Fruit fly (Drosophila melanogaster) S2 (cell line): ENCODE results near the gene CG14455.

Source experiments
- CG8478 ChIP-seq: fragments of >200 bp; optimal IDR thresholded peaks from 2 replicates; lab custom pipeline; 2018
- CTCF ChIP-seq, 2 experiments: fragments of >200 bp; optimal IDR thresholded peaks; 2 replicates each; lab custom pipeline; 2018

dm6 chr3L:22680932-22681331 is 6.0 kb downstream of the CG14455 start:
- TF ChIP-seq CG8478 (lab: Kevin White, UChicago) = no peak
- TF ChIP-seq CTCF (optimal IDR thresholded peaks at IDR 0.05; lab: Kevin White, UChicago) = peak in 1 of 2 experiments; percentile 8
